Worm (Caenorhabditis elegans) whole organism, dauer: Measurements from ENCODE around the gene catp-7.

Source experiments
- unc-62 ChIP-seq: sonication (generic microtip); optimal IDR thresholded peaks from 2 replicates; lab custom pipeline; 2017; ENCODE audit warnings: missing biosample characterization, missing genetic modification reagents, missing genetic modification characterization

The catp-7 gene

ce11 chrIV:8585076-8586033 lies at the start of gene catp-7:
Gene catp-7 (plus strand): TSS chrIV:8585983.
- TF ChIP-seq unc-62 (GFP tag; lab: Kevin White, UChicago), result no peak

- TF ChIP-seq unc-62 (GFP tag; lab: Kevin White, UChicago), result no peak
These were observed 47.6 kb upstream of the catp-7 start for ce11 chrIV:8538011-8538658.

DNA sequence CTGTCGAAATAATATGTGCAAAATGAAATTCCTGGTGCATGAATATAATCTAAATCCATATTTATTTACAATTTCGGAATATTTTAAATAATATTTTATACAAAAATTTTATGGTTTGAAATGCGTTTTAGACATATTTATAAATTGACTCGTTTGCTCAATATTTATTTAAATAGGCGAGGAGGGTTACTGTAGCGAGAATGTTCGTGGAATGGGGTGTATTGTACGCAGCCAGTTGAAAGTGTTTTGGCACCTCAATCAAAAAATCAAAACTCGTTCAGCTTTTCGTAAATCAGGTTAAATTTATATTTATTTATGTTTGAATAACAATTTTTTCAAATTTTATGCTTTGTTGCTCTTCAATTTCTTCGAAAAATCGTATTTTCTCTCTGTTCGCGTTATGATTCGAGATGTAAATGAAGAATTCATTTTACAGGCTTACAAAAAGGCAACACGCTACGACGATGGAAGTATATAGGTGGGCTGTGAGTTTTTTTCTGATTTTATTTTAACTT lies 47.1 kb upstream of the catp-7 start, which contains the start of gene hyl-1:
Gene hyl-1 (plus strand): TSS at position 465 of the 515 bp plus-strand sequence.
- TF ChIP-seq unc-62 (GFP tag; lab: Kevin White, UChicago), result no peak

- TF ChIP-seq unc-62 (GFP tag; lab: Kevin White, UChicago), result no peak
These were observed 46.1 kb upstream of the catp-7 start for ce11 chrIV:8539645-8540044.

DNA sequence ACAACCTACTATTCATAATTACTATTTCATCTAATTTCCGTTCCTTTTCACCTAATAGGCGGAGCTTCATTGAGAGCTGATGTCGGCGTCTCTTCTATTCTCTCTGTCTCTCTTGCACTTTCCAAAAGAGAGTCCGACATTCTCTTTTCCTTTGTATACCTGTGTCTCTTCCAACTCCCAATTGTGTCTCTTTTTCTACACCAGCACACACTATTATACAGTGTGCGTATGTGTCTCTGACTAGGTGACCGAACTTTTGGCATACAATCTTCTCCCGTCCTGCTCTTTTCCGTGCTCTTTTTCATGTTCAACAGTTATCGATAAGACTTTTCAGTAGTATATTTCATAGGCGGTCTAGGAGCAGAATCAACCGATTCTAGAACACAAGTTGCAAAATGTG lies 45.5 kb upstream of the catp-7 start:
- no peak for TF ChIP-seq unc-62 (GFP tag; lab: Kevin White, UChicago)

DNA sequence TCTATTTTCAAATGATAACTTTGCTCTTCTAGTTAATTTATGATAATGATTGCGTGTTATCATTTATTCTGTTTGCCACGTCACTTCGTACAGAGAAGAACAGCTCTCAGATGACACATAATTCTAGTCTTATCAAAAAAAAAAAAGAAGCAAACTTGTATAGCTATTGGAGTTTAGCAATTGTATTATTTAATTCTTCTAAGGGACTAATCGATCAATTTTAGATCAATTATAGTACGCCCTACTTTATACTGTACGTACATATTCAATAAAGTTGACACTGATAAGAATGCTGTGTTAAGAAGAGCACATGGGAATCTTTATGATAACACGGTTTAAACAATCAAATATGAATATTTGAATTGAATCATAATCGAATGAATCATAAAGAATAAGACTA lies 43.5 kb upstream of the catp-7 start:
- no peak for TF ChIP-seq unc-62 (GFP tag; lab: Kevin White, UChicago)

DNA sequence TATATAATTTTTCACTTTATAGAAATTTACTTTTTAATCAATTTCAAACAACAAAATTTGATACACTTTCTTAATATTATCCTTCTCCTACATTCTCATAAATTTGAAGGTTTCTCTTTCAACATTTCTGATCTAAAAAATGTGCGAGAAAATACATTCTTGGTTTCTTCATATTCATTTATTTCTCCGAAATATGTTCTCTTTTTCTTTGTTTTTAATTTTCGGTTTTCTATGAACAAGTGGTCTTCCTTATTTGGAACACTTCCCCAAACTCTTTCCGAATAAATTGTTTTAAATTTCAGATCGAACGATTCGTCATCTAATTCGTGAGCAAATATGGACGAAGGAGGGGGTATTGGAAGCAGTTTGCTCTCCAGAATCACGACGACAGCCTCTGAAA lies 26.7 kb upstream of the catp-7 start, which contains the start of gene npr-22:
Gene npr-22 (plus strand): TSS at position 301 of the 400 bp plus-strand sequence.
- TF ChIP-seq unc-62 (GFP tag; lab: Kevin White, UChicago), result no peak

DNA sequence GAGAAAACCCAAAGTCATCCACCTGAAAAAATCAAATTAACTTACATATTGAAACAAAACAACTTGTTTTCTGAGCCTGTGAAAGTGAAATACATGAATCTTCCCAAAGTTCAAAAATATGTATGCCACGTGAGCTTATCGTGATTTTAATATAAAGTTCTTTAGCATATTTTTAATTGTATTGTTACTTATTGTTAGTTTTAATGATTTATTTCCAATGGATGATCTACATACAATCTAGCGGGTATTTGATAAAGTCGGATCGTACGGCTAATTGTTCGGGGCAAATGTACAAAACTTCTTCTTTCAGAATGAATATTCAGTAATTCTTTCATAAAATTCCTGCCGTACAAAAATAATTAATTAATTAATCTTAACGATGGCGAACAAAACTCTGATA lies 15.5 kb upstream of the catp-7 start, which contains the start of gene Y59H11AM.4:
Gene Y59H11AM.4 (minus strand): TSS at position 101 of the 400 bp plus-strand sequence.
- no peak for TF ChIP-seq unc-62 (GFP tag; lab: Kevin White, UChicago)

DNA sequence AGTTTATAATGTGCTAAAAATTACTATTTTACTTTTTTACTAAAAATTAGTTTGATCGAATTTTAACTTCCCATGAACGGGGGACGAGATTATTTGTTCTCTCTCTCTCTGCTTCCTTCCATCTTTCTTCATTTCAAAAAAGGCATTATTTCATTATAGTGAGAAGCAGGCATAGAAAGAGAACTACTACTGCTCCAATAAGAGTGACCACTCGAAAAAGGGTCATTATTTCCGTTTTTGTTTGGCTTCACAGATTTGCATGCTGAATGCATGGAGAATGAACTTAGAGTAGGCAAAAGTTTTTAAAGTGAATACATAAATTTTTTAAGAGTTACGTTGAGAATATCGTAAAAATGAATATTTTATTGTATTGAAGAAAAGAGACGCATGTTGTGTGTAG lies 15.1 kb upstream of the catp-7 start:
- TF ChIP-seq unc-62 (GFP tag; lab: Kevin White, UChicago), result no peak

- no peak for TF ChIP-seq unc-62 (GFP tag; lab: Kevin White, UChicago)
These were observed 14.6 kb upstream of the catp-7 start, which contains the start of gene Y59H11AM.1 for ce11 chrIV:8571138-8571537. Gene Y59H11AM.1 (plus strand): TSS chrIV:8571438.

ce11 chrIV:8587057-8587456 lies 1.3 kb downstream of the catp-7 start:
- no peak for TF ChIP-seq unc-62 (GFP tag; lab: Kevin White, UChicago)

DNA sequence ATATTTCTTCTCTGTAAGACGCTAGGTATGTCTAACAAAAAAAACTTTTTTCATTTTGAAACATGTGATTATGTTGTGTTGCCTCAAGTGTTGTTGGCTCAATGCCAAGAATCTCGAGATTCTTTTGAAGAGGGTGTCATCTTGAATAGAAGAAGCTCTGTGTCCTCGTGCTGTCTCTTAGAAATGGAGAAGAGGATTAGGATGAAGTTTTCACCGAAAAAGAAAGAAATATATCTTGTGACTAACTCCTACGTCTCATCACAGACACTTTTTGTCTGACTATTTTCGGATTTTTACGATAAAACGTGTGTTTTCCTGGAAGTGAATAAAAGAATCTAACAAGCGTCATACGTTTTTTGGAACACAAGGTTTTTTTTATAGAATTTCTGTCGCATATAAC lies 1.8 kb downstream of the catp-7 start:
- TF ChIP-seq unc-62 (GFP tag; lab: Kevin White, UChicago), result no peak

DNA sequence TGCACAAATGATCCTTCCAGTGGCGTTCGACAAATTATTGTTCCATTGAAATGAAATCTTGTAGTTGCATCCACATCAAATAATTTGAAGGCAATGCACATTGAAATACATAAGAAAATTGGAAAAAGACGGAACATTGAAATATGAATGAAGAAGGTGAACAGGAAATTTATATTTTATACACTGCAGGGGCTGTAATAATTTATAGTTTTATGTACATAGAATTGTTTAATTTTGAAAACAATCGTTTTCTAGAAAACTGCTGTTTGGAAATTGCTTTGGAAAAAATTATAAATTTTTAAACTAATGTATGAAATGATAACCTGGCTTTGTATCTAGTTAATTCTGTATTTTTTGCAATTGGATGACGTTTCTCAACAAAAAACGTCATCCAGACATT lies 9.5 kb downstream of the catp-7 start, which contains the start of gene Y59H11AR.3:
Gene Y59H11AR.3 (minus strand): TSS at position 101 of the 400 bp plus-strand sequence.
- TF ChIP-seq unc-62 (GFP tag; lab: Kevin White, UChicago), result no peak

- TF ChIP-seq unc-62 (GFP tag; lab: Kevin White, UChicago), result no peak
These were observed 10.0 kb downstream of the catp-7 start, which contains the start of gene clec-181 for ce11 chrIV:8595767-8596166. Gene clec-181 (plus strand): TSS chrIV:8596067.

DNA sequence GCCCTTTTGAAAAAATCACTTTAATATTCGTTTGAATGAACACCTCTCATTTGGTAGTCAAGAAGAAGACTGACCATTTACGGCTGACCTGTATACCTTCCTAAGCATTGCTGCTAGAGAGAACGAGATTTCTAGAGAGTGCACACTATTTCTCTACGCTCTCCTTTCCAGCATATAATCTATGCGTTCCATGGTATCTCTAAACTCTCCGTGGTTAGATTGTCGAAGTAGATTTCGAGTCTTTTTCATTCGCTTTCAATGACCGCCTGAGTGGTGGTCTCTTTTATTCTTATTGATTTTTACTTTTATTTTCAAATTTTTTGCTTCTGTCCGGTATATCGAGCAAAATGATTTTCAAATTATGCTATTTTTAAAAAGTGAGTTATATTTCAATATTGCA lies 11.7 kb downstream of the catp-7 start:
- no peak for TF ChIP-seq unc-62 (GFP tag; lab: Kevin White, UChicago)
